Worm (Caenorhabditis elegans): Measurements from ENCODE around the gene C14C10.2.

DNA sequence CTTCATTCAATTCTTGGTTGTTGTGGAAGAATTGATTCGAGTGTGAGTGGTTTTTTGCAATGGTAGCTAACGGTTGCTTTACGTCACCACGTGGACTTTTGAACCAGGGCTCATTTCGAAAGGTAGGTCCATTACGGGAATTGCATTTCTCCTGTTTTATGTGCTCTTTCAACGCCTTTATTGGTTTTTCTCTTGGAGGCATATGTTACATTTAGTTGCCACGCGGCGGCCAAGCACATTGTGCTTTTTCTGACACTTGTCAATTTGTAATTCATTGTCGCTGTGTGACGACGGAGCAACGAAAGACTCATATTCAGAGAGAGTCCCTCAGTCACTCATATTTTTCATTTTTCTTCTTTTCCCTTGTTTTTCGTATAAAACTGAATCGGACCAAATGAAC lies 7.5 kb downstream of the C14C10.2 start:
- TF ChIP-seq pha-4 (tag; optimal IDR thresholded peaks at IDR 0.05) (no peak), ceh-30 (tag; optimal IDR thresholded peaks at IDR 0.05) (no peak), ceh-9 (tag; optimal IDR thresholded peaks at IDR 0.05) (no peak), pag-3 (tag; optimal IDR thresholded peaks at IDR 0.05; ENCODE audit: borderline replicate concordance) (no peak), ama-1 (optimal IDR thresholded peaks at IDR 0.05) (no peak), F13H6.1 (tag; optimal IDR thresholded peaks at IDR 0.05) (no peak)
